Worm (Caenorhabditis elegans) whole organism, L4 larva: ENCODE data around the gene bath-24.

Source experiments
- ces-1 ChIP-seq: fragments of 150-350 bp; sonication (generic microtip); optimal IDR thresholded peaks from 4 replicates; lab custom pipeline; 2014; ENCODE audit warnings: missing biosample characterization, missing genetic modification reagents, missing genetic modification characterization
- mes-2 ChIP-seq: sonication (generic microtip); optimal IDR thresholded peaks from 2 replicates; lab custom pipeline; 2016; ENCODE audit warnings: missing genotype, mild to moderate bottlenecking, missing genetic modification characterization, missing compliant biosample characterization; ENCODE audit not compliant: poor library complexity, severe bottlenecking
- spr-1 ChIP-seq: sonication (generic microtip); optimal IDR thresholded peaks from 2 replicates; lab custom pipeline; 2016; ENCODE audit warnings: mild to moderate bottlenecking, missing genetic modification characterization, missing compliant biosample characterization

ce11 chrII:2058985-2059384, 13.6 kb upstream of the bath-24 start, which contains the start of gene F07E5.5:
- peak; percentile 81 for TF ChIP-seq mes-2 (tag; lab: Kevin White, UChicago)
- TF ChIP-seq spr-1 (tag; lab: Kevin White, UChicago): no peak
- TF ChIP-seq ces-1 (GFP tag; lab: Kevin White, UChicago): no peak
